Worm (Caenorhabditis elegans): ENCODE measurements around the gene T05A12.3.
A peak's percentile ranks its signal among the peaks of the same experiment; 100 is the strongest.

DNA sequence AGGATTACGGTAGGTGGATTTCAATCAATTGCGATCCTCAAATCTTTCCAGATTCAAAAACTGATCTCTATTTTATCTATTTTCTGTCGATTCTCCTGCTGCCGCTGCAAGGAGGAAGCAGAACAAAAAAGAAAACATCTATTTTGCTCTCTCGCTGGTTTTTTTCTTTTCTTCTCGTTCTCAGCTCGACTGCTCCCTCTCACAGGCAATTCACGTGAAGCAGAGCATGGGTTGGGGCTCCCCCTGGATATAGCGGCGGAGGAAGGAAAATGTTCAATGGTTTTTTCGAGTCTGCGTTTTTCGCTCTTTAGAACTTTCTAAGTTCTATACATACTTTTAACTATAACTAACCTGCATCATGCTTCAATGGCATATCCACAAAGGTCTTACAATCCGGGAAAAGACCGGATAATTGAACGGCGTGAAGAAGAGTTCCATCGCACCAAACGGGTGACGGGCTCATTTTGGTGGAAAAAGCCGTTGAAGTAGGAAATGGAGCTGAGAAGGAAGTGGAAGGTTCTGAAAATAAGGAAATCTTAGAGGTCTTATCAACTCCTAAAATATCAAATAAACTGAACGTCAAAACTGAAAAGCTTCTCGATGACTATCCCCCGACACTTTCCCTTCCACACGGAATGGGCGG, 8.4 kb downstream of the T05A12.3 start:
- TF ChIP-seq lin-15B (tag; optimal IDR thresholded peaks at IDR 0.05), result peak; percentile 9
- peak; percentile 10 for TF ChIP-seq skn-1 (tag; optimal IDR thresholded peaks at IDR 0.05)
- TF ChIP-seq pha-4 (tag; optimal IDR thresholded peaks at IDR 0.05), result peak; percentile 87
- no peak for TF ChIP-seq R02D3.7 (tag; optimal IDR thresholded peaks at IDR 0.05)
- no peak for TF ChIP-seq aly-2 (tag; optimal IDR thresholded peaks at IDR 0.05)
- no peak for TF ChIP-seq sea-2 (GFP tag; optimal IDR thresholded peaks at IDR 0.05)
- TF ChIP-seq fos-1 (tag; optimal IDR thresholded peaks at IDR 0.05), result no peak
- peak; percentile 72 for TF ChIP-seq fkh-10 (GFP tag; optimal IDR thresholded peaks at IDR 0.05)

All from whole organism, L3 larva.